Fruit fly (Drosophila melanogaster): Measurements from ENCODE around the gene Cdep.

- TF ChIP-seq EcR (GFP tag; optimal IDR thresholded peaks at IDR 0.05): peak; percentile 87
- no peak for TF ChIP-seq CG34367 (tag; optimal IDR thresholded peaks at IDR 0.05)
- no peak for TF ChIP-seq CG4496 (GFP tag; IDR thresholded peaks at IDR 0.05)
- no peak for TF ChIP-seq CG8301 (tag; optimal IDR thresholded peaks at IDR 0.05)
- TF ChIP-seq Snoo (tag; optimal IDR thresholded peaks at IDR 0.05): no peak
- peak; percentile 25 for TF ChIP-seq CG14655 (GFP tag; optimal IDR thresholded peaks at IDR 0.05)
- TF ChIP-seq CG17806 (tag; optimal IDR thresholded peaks at IDR 0.05): no peak
- TF ChIP-seq rn (GFP tag; IDR thresholded peaks at IDR 0.05): no peak
Measured at dm6 chr3R:4914439-4914880, 4.1 kb downstream of the Cdep start.

Measured in whole organism, pupa.